In genomic region chr3L:707992-708489, dm6 we compare ENCODE assay signal across 5 fruit fly cellular contexts.
A peak's percentile ranks its signal among the peaks of the same experiment; 100 is the strongest.
TF ChIP-seq lines count a peak whose summit lies in the region.

Gene CG13895, minus strand, starts transcription at chr3L:708205.

- TF ChIP-seq CTCF in whole organism, embryonic (GFP tag; optimal IDR thresholded peaks at IDR 0.05; lab: Kevin White, UChicago), result no peak

TF ChIP-seq in whole organism, adult, 20 proteins besides CTCF, POLR2A, EP300 and RAD21:
- peak; percentile 4 for TF ChIP-seq Hr96 (GFP tag; optimal IDR thresholded peaks at IDR 0.05; lab: Kevin White, UChicago)
- no peak for TF ChIP-seq Crg-1 (GFP tag; optimal IDR thresholded peaks at IDR 0.05; lab: Kevin White, UChicago)
- TF ChIP-seq pad (GFP tag; optimal IDR thresholded peaks at IDR 0.05; lab: Kevin White, UChicago), result peak; percentile 37
- TF ChIP-seq bab1 (GFP tag; optimal IDR thresholded peaks at IDR 0.05; lab: Kevin White, UChicago), result peak; percentile 34
- TF ChIP-seq CG33017 (tag; optimal IDR thresholded peaks at IDR 0.05; lab: Kevin White, UChicago), result no peak
- TF ChIP-seq Mnt (GFP tag; optimal IDR thresholded peaks at IDR 0.05; lab: Kevin White, UChicago), result peak; percentile 46

TF ChIP-seq in whole organism, embryonic, 481 proteins besides CTCF, POLR2A, EP300 and RAD21 (continues in another document):
- TF ChIP-seq hkb (optimal IDR thresholded peaks at IDR 0.05; lab: Kevin White, UChicago), result no peak
- TF ChIP-seq hkb (GFP tag; IDR thresholded peaks at IDR 0.05; lab: Robert Waterston, UW), result peak; percentile 46; the same call in 1 of the 2 replicates
- no peak for TF ChIP-seq sqz (GFP tag; optimal IDR thresholded peaks at IDR 0.05; lab: Kevin White, UChicago)
- TF ChIP-seq gsb-n (tag; optimal IDR thresholded peaks at IDR 0.05; lab: Kevin White, UChicago), result no peak
- TF ChIP-seq Trl (optimal IDR thresholded peaks at IDR 0.05; lab: Kevin White, UChicago), result peak; percentile 85 to 87
- peak; percentile 18 for TF ChIP-seq Trl (GFP tag; optimal IDR thresholded peaks at IDR 0.05; lab: Kevin White, UChicago)
- TF ChIP-seq D19A (tag; optimal IDR thresholded peaks at IDR 0.05; lab: Kevin White, UChicago), result no peak
- no peak for TF ChIP-seq tup (GFP tag; optimal IDR thresholded peaks at IDR 0.05; lab: Kevin White, UChicago)
- TF ChIP-seq sd (tag; optimal IDR thresholded peaks at IDR 0.05; lab: Kevin White, UChicago), result peak; percentile 75
- peak; percentile 39 for TF ChIP-seq CG1233 (GFP tag; optimal IDR thresholded peaks at IDR 0.05; lab: Kevin White, UChicago)
- peak; percentile 26 for TF ChIP-seq CG10543 (GFP tag; optimal IDR thresholded peaks at IDR 0.05; lab: Kevin White, UChicago)
- TF ChIP-seq CG17385 (GFP tag; optimal IDR thresholded peaks at IDR 0.05; lab: Kevin White, UChicago), result peak; percentile 33
- no peak for TF ChIP-seq sc (optimal IDR thresholded peaks at IDR 0.05; lab: Kevin White, UChicago)
- no peak for TF ChIP-seq sc (GFP tag; optimal IDR thresholded peaks at IDR 0.05; lab: Kevin White, UChicago)
- TF ChIP-seq MBD-R2 (GFP tag; IDR thresholded peaks at IDR 0.05; lab: Robert Waterston, UW), result no peak
- TF ChIP-seq fru (optimal IDR thresholded peaks at IDR 0.05; lab: Kevin White, UChicago), result no peak
- no peak for TF ChIP-seq CG2889 (GFP tag; IDR thresholded peaks at IDR 0.05; lab: Robert Waterston, UW)
- TF ChIP-seq E2f2 (GFP tag; IDR thresholded peaks at IDR 0.05; lab: Robert Waterston, UW), result peak; percentile 21; the same call in 1 of the 2 replicates
- no peak for TF ChIP-seq Doc2 (GFP tag; IDR thresholded peaks at IDR 0.05; lab: Robert Waterston, UW)
- peak; percentile 7 for TF ChIP-seq slp2 (GFP tag; optimal IDR thresholded peaks at IDR 0.05; lab: Kevin White, UChicago)
- TF ChIP-seq ATbp (GFP tag; optimal IDR thresholded peaks at IDR 0.05; lab: Kevin White, UChicago), result no peak
- no peak for TF ChIP-seq CG11085 (GFP tag; IDR thresholded peaks at IDR 0.05; lab: Robert Waterston, UW)

TF ChIP-seq in whole organism, prepupa, 60 proteins besides CTCF, POLR2A, EP300 and RAD21:
- TF ChIP-seq CG8119 (GFP tag; IDR thresholded peaks at IDR 0.05; lab: Robert Waterston, UW) (peak; percentile 20; the same call in 1 of the 3 replicates), lz (GFP tag; optimal IDR thresholded peaks at IDR 0.05; lab: Kevin White, UChicago) (no peak), CG6808 (GFP tag; optimal IDR thresholded peaks at IDR 0.05; lab: Kevin White, UChicago) (peak; percentile 45), CG6854 (GFP tag; optimal IDR thresholded peaks at IDR 0.05; lab: Kevin White, UChicago) (peak; percentile 37), Eip78C (GFP tag; lab: Kevin White, UChicago) (peak; percentile 70), fkh (GFP tag; optimal IDR thresholded peaks at IDR 0.05; lab: Kevin White, UChicago) (peak; percentile 39), Sox14 (GFP tag; optimal IDR thresholded peaks at IDR 0.05; lab: Kevin White, UChicago) (no peak), Met (GFP tag; optimal IDR thresholded peaks at IDR 0.05; lab: Kevin White, UChicago) (peak; percentile 19), eg (GFP tag; IDR thresholded peaks at IDR 0.05; lab: Robert Waterston, UW) (peak; percentile 42; the same call in 1 of the 3 replicates), CG1621 (tag; optimal IDR thresholded peaks at IDR 0.05; lab: Kevin White, UChicago) (peak; percentile 79), ss (GFP tag; optimal IDR thresholded peaks at IDR 0.05; lab: Kevin White, UChicago) (peak; percentile 21 to 26), Eip75B (GFP tag; optimal IDR thresholded peaks at IDR 0.05; lab: Kevin White, UChicago) (no peak)

TF ChIP-seq in whole organism, pupa, 21 proteins besides CTCF, POLR2A, EP300 and RAD21:
- TF ChIP-seq CG13204 (GFP tag; optimal IDR thresholded peaks at IDR 0.05; lab: Kevin White, UChicago), result no peak
- TF ChIP-seq EcR (GFP tag; optimal IDR thresholded peaks at IDR 0.05; lab: Kevin White, UChicago), result peak; percentile 20
- 0 out of 3 replicates have a peak, but pooled peaks have one; percentile 42 for TF ChIP-seq CG4496 (GFP tag; IDR thresholded peaks at IDR 0.05; lab: Robert Waterston, UW)

TF ChIP-seq in whole organism, wandering third instar larva, 38 proteins besides CTCF, POLR2A, EP300 and RAD21:
- peak; percentile 63 for TF ChIP-seq Dif (GFP tag; optimal IDR thresholded peaks at IDR 0.05; lab: Kevin White, UChicago; ENCODE audit: partially characterized antibody)
- no peak for TF ChIP-seq sage (GFP tag; optimal IDR thresholded peaks at IDR 0.05; lab: Kevin White, UChicago)
- TF ChIP-seq dl (GFP tag; optimal IDR thresholded peaks at IDR 0.05; lab: Kevin White, UChicago; ENCODE audit: insufficient read depth in 1 of 2, partially characterized antibody in 2 of 2), result peak; percentile 18 to 59
- TF ChIP-seq Sp1 (GFP tag; optimal IDR thresholded peaks at IDR 0.05; lab: Kevin White, UChicago), result peak; percentile 8
